Worm (Caenorhabditis elegans) whole organism, young adult: ENCODE results near the gene Y54G2A.32.

ENCODE experiments used
- C17E4.6 ChIP-seq: fragments of 200-800 bp; sonication (Bioruptor generic); IDR thresholded peaks from 2 replicates; pipeline ENCODE4 v1.3.6; 2022; ENCODE audit warnings: missing genetic modification reagents, missing genetic modification characterization, missing compliant biosample characterization
- Y79H2A.3 ChIP-seq: fragments of 200-800 bp; sonication (Bioruptor generic); conservative IDR thresholded peaks from 2 replicates; pipeline ENCODE4 v1.3.6; 2022; ENCODE audit warnings: missing genetic modification reagents, missing genetic modification characterization, missing compliant biosample characterization
- bed-1 ChIP-seq: fragments of 200-800 bp; sonication (Bioruptor generic); IDR thresholded peaks from 2 replicates; pipeline ENCODE4 v1.3.6; 2022; ENCODE audit warnings: missing genetic modification reagents, missing genetic modification characterization, missing compliant biosample characterization
- gei-17 ChIP-seq: fragments of 200-800 bp; sonication (Bioruptor generic); optimal IDR thresholded peaks from 2 replicates; lab custom pipeline; 2018; ENCODE audit warnings: mild to moderate bottlenecking, missing genetic modification characterization, missing compliant biosample characterization
- lin-35 ChIP-seq, 3 experiments: fragments of 150-350 bp in 2 of 3; sonication (generic microtip) in 1 of 3; optimal IDR thresholded peaks; 2 replicates each; lab custom pipeline; 2014 to 2018; ENCODE audit warnings: missing biosample characterization in 3 of 3, missing genetic modification characterization in 3 of 3, missing genetic modification reagents in 3 of 3
- lin-40 ChIP-seq: sonication (generic microtip); optimal IDR thresholded peaks from 2 replicates; lab custom pipeline; 2016; ENCODE audit warnings: missing genetic modification characterization, mild to moderate bottlenecking, missing compliant biosample characterization, missing genotype, missing genetic modification reagents
- unc-62 ChIP-seq: fragments of 150-350 bp; optimal IDR thresholded peaks from 2 replicates; lab custom pipeline; 2014; ENCODE audit warnings: missing biosample characterization, missing genetic modification reagents, missing genetic modification characterization
- ztf-25 ChIP-seq: fragments of 200-800 bp; sonication (Bioruptor generic); IDR thresholded peaks from 2 replicates; pipeline ENCODE4 v1.3.6; 2022; ENCODE audit warnings: missing genetic modification reagents, missing genetic modification characterization, missing compliant biosample characterization

- TF ChIP-seq lin-40 (tag; lab: Kevin White, UChicago) (no peak), bed-1 (GFP tag; lab: Robert Waterston, UW) (no peak), C17E4.6 (GFP tag; lab: Robert Waterston, UW) (no peak), gei-17 (GFP tag; lab: Kevin White, UChicago) (no peak), ztf-25 (GFP tag; lab: Robert Waterston, UW) (no peak), lin-35 (GFP tag; optimal IDR thresholded peaks at IDR 0.05; lab: Kevin White, UChicago) (no peak), Y79H2A.3 (no peak), unc-62 (GFP tag; lab: Kevin White, UChicago) (no peak)
These were observed 40.1 kb downstream of the Y54G2A.32 start, which contains the start of gene Y54G2A.15 for ce11 chrIV:2843882-2844281.
